Worm (Caenorhabditis elegans): ENCODE measurements around the gene fbxb-43.

DNA sequence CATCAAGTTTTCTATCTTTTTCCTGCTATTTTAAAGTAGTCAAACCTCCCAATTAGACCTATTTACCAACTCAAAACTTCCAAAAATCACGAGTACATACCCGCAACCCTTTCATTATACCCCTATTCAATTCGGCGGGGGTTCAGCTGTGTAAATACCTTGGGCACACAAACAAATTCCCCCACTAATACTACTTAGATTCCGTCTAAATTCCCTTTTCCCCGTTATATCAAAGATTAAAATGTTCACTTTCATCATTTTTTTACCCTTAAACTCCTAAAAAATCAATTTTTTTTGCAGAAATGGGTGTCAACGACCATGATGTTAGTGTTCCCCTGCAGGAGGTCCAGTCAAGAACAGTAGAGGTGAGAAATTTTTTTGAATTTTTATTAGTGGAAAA lies 31.8 kb upstream of the fbxb-43 start, which contains the start of gene fdgt-1:
- no peak for TF ChIP-seq aha-1 (tag; optimal IDR thresholded peaks at IDR 0.05)
- TF ChIP-seq lin-35 (GFP tag; optimal IDR thresholded peaks at IDR 0.05) = no peak
- no peak for TF ChIP-seq ztf-4 (tag; optimal IDR thresholded peaks at IDR 0.05)
- TF ChIP-seq sptf-1 (tag; optimal IDR thresholded peaks at IDR 0.05) = no peak
- no peak for TF ChIP-seq tbx-2 (tag; optimal IDR thresholded peaks at IDR 0.05)
- TF ChIP-seq unc-62 (GFP tag; optimal IDR thresholded peaks at IDR 0.05) = no peak

All from whole organism, L1 larva.